Fruit fly (Drosophila melanogaster) whole organism, embryonic: Measurements from ENCODE around the gene CG14400.

ENCODE experiments used
- Atf6 ChIP-seq: fragments of 200-800 bp; sonication (Bioruptor generic); IDR thresholded peaks from 2 replicates; pipeline ENCODE4 v1.3.6; 2022; ENCODE audit warnings: missing biosample characterization, missing genetic modification characterization
- B-H2 ChIP-seq: fragments of 200-800 bp; sonication (Bioruptor generic); optimal IDR thresholded peaks from 2 replicates; lab custom pipeline; 2018; ENCODE audit warnings: missing biosample characterization, mild to moderate bottlenecking, missing genetic modification characterization
- BEAF-32 ChIP-seq: fragments of 200-800 bp; sonication (Bioruptor generic); optimal IDR thresholded peaks from 3 replicates; lab custom pipeline; 2017; ENCODE audit warnings: missing biosample characterization, missing genetic modification characterization, mild to moderate bottlenecking, moderate library complexity, missing genetic modification reagents
- BtbVII ChIP-seq: fragments of 200-800 bp; sonication (Bioruptor generic); optimal IDR thresholded peaks from 3 replicates; lab custom pipeline; 2017; ENCODE audit warnings: missing biosample characterization, mild to moderate bottlenecking, missing genetic modification characterization
- CG10959 ChIP-seq: fragments of 200-800 bp; sonication (Bioruptor generic); IDR thresholded peaks from 2 replicates; pipeline ENCODE4 v1.3.6; 2022; ENCODE audit warnings: missing biosample characterization, missing genetic modification characterization
- CG11504 ChIP-seq: fragments of 200-800 bp; sonication (Bioruptor generic); optimal IDR thresholded peaks from 3 replicates; lab custom pipeline; 2019; ENCODE audit warnings: missing biosample characterization, mild to moderate bottlenecking, missing genetic modification characterization, moderate library complexity
- CG11695 ChIP-seq: fragments of 200-800 bp; sonication (Bioruptor generic); IDR thresholded peaks from 3 replicates; pipeline ENCODE4 v1.3.6; 2022; ENCODE audit warnings: missing biosample characterization, missing genetic modification characterization
- CG13287 ChIP-seq: fragments of 200-800 bp; sonication (Bioruptor generic); IDR thresholded peaks from 2 replicates; pipeline ENCODE4 v1.3.6; 2022; ENCODE audit warnings: missing biosample characterization, missing genetic modification characterization; ENCODE audit not compliant: partially characterized antibody
- CG15269 ChIP-seq: fragments of 200-800 bp; sonication (Bioruptor generic); optimal IDR thresholded peaks from 2 replicates; lab custom pipeline; 2018; ENCODE audit warnings: missing biosample characterization, mild to moderate bottlenecking, missing genetic modification characterization, moderate library complexity
- CG15601 ChIP-seq: fragments of 200-800 bp; sonication (Bioruptor generic); optimal IDR thresholded peaks from 3 replicates; lab custom pipeline; 2019; ENCODE audit warnings: missing biosample characterization, mild to moderate bottlenecking, missing genetic modification characterization, moderate library complexity
- CG16779 ChIP-seq: fragments of 200-800 bp; sonication (Bioruptor generic); IDR thresholded peaks from 2 replicates; pipeline ENCODE4 v1.3.6; 2022; ENCODE audit warnings: missing biosample characterization, missing genetic modification characterization
- CG17385 ChIP-seq: fragments of 200-800 bp; sonication (Bioruptor generic); optimal IDR thresholded peaks from 3 replicates; lab custom pipeline; 2018; ENCODE audit warnings: missing biosample characterization, mild to moderate bottlenecking, missing genetic modification characterization
- CG3281 ChIP-seq: fragments of 200-800 bp; sonication (Bioruptor generic); optimal IDR thresholded peaks from 3 replicates; lab custom pipeline; 2017; ENCODE audit warnings: missing biosample characterization, mild to moderate bottlenecking, missing genetic modification characterization
- CG34422 ChIP-seq: fragments of 200-800 bp; sonication (Bioruptor generic); IDR thresholded peaks from 3 replicates; pipeline ENCODE4 v1.3.6; 2022; ENCODE audit warnings: missing biosample characterization, missing genetic modification characterization
- CG6813 ChIP-seq: fragments of 200-800 bp; sonication (Bioruptor generic); optimal IDR thresholded peaks from 2 replicates; lab custom pipeline; 2017; ENCODE audit warnings: missing biosample characterization, missing genetic modification characterization, mild to moderate bottlenecking, moderate library complexity, missing genetic modification reagents
- CG7556 ChIP-seq: fragments of 200-800 bp; sonication (Bioruptor generic); optimal IDR thresholded peaks from 2 replicates; lab custom pipeline; 2017; ENCODE audit warnings: missing biosample characterization, mild to moderate bottlenecking, missing genetic modification characterization
- CG8359 ChIP-seq: fragments of 200-800 bp; sonication (Bioruptor generic); optimal IDR thresholded peaks from 2 replicates; lab custom pipeline; 2017; ENCODE audit warnings: missing biosample characterization, mild to moderate bottlenecking, missing genetic modification characterization, borderline replicate concordance
- CG8388 ChIP-seq: fragments of 200-800 bp; sonication (Bioruptor generic); optimal IDR thresholded peaks from 2 replicates; lab custom pipeline; 2019; ENCODE audit warnings: missing biosample characterization, mild to moderate bottlenecking, missing genetic modification characterization, moderate library complexity
- CG9797 ChIP-seq: fragments of 200-800 bp; sonication (Bioruptor generic); optimal IDR thresholded peaks from 3 replicates; lab custom pipeline; 2018; ENCODE audit warnings: missing biosample characterization, mild to moderate bottlenecking, missing genetic modification characterization
- CG9932 ChIP-seq: fragments of 200-800 bp; sonication (Bioruptor generic); IDR thresholded peaks from 2 replicates; pipeline ENCODE4 v1.3.6; 2022; ENCODE audit warnings: missing biosample characterization, missing genetic modification characterization
- CTCF ChIP-seq: fragments of 200-800 bp; sonication (Bioruptor generic); optimal IDR thresholded peaks from 2 replicates; lab custom pipeline; 2017; ENCODE audit warnings: missing biosample characterization, mild to moderate bottlenecking, missing genetic modification characterization, moderate library complexity
- Doc3 ChIP-seq: fragments of 200-800 bp; sonication (Bioruptor generic); IDR thresholded peaks from 3 replicates; pipeline ENCODE4 v1.3.6; 2022; ENCODE audit warnings: missing biosample characterization, missing genetic modification characterization; ENCODE audit not compliant: partially characterized antibody
- Fer1 ChIP-seq: fragments of 200-800 bp; sonication (Bioruptor generic); optimal IDR thresholded peaks from 2 replicates; lab custom pipeline; 2017; ENCODE audit warnings: missing biosample characterization, mild to moderate bottlenecking, missing genetic modification characterization
- Gug ChIP-seq: fragments of 200-800 bp; sonication (Bioruptor generic); IDR thresholded peaks from 4 replicates; pipeline ENCODE4 v1.3.6; 2022; ENCODE audit warnings: missing biosample characterization, missing genetic modification characterization
- Mad ChIP-seq: fragments of 200-800 bp; sonication (Bioruptor generic); optimal IDR thresholded peaks from 2 replicates; lab custom pipeline; 2016; ENCODE audit warnings: missing biosample characterization, missing genetic modification characterization
- Meics ChIP-seq: fragments of 200-800 bp; sonication (Bioruptor generic); optimal IDR thresholded peaks from 2 replicates; lab custom pipeline; 2017; ENCODE audit warnings: missing biosample characterization, mild to moderate bottlenecking, missing genetic modification characterization
- Opbp ChIP-seq: fragments of 200-800 bp; sonication (Bioruptor generic); IDR thresholded peaks from 3 replicates; pipeline ENCODE4 v1.3.6; 2022; ENCODE audit warnings: missing biosample characterization, missing genetic modification characterization; ENCODE audit not compliant: partially characterized antibody
- Rfx ChIP-seq: fragments of 200-800 bp; sonication (Bioruptor generic); IDR thresholded peaks from 2 replicates; pipeline ENCODE4 v1.3.6; 2022; ENCODE audit warnings: missing biosample characterization, missing genetic modification characterization
- Trl ChIP-seq, 3 experiments: fragments of >200 bp in 2 of 3; fragments of 200-800 bp in 1 of 3; sonication (Bioruptor generic) in 1 of 3; optimal IDR thresholded peaks; 2 replicates in 1 of 3; 3 replicates in 2 of 3; lab custom pipeline; 2016 to 2017; ENCODE audit warnings: missing biosample characterization in 1 of 3, missing genetic modification characterization in 1 of 3
- ab ChIP-seq: fragments of 200-800 bp; sonication (Bioruptor generic); optimal IDR thresholded peaks from 2 replicates; lab custom pipeline; 2016; ENCODE audit warnings: missing biosample characterization, missing genetic modification characterization
- ash1 ChIP-seq: fragments of 200-800 bp; sonication (Bioruptor generic); optimal IDR thresholded peaks from 2 replicates; lab custom pipeline; 2018; ENCODE audit warnings: missing biosample characterization, mild to moderate bottlenecking, missing genetic modification characterization
- bab2 ChIP-seq: fragments of 200-800 bp; sonication (Bioruptor generic); optimal IDR thresholded peaks from 2 replicates; lab custom pipeline; 2016; ENCODE audit warnings: missing biosample characterization, missing genetic modification characterization
- bcd ChIP-seq: fragments of 200-800 bp; sonication (Bioruptor generic); optimal IDR thresholded peaks from 2 replicates; lab custom pipeline; 2017; ENCODE audit warnings: missing biosample characterization, mild to moderate bottlenecking, missing genetic modification characterization
- bigmax ChIP-seq: fragments of 200-800 bp; sonication (Bioruptor generic); optimal IDR thresholded peaks from 2 replicates; lab custom pipeline; 2018; ENCODE audit warnings: missing biosample characterization, mild to moderate bottlenecking, missing genetic modification characterization
- chinmo ChIP-seq: fragments of 200-800 bp; sonication (Bioruptor generic); IDR thresholded peaks from 4 replicates; pipeline ENCODE4 v1.3.6; 2022; ENCODE audit warnings: missing biosample characterization, missing genetic modification characterization; ENCODE audit not compliant: partially characterized antibody
- dmrt99B ChIP-seq: fragments of 200-800 bp; sonication (Bioruptor generic); optimal IDR thresholded peaks from 2 replicates; lab custom pipeline; 2018; ENCODE audit warnings: missing biosample characterization, mild to moderate bottlenecking, missing genetic modification characterization, moderate library complexity
- exex ChIP-seq: fragments of 200-800 bp; sonication (Bioruptor generic); optimal IDR thresholded peaks from 4 replicates; lab custom pipeline; 2018; ENCODE audit warnings: missing biosample characterization, mild to moderate bottlenecking, missing genetic modification characterization, moderate library complexity
- lab ChIP-seq: fragments of 200-800 bp; sonication (Bioruptor generic); optimal IDR thresholded peaks from 3 replicates; lab custom pipeline; 2017; ENCODE audit warnings: missing biosample characterization, missing genetic modification characterization, mild to moderate bottlenecking, moderate library complexity, missing genetic modification reagents
- mld ChIP-seq: fragments of 200-800 bp; sonication (Bioruptor generic); IDR thresholded peaks from 3 replicates; pipeline ENCODE4 v1.3.6; 2022; ENCODE audit warnings: missing biosample characterization, missing genetic modification characterization; ENCODE audit not compliant: partially characterized antibody
- prd ChIP-seq, 3 experiments: fragments of >200 bp in 2 of 3; fragments of 200-800 bp in 1 of 3; sonication (Bioruptor generic) in 1 of 3; optimal IDR thresholded peaks in 2 of 3; IDR thresholded peaks in 1 of 3; 2 replicates in 2 of 3; 3 replicates in 1 of 3; pipeline versions ENCODE4 v1.3.6 to Lab custom; 2017 to 2022; ENCODE audit warnings: missing biosample characterization in 1 of 3, missing genetic modification characterization in 1 of 3
- sc ChIP-seq, 3 experiments: fragments of >200 bp in 2 of 3; fragments of 200-800 bp in 1 of 3; sonication (Bioruptor generic) in 1 of 3; optimal IDR thresholded peaks; 2 replicates in 2 of 3; 3 replicates in 1 of 3; lab custom pipeline; 2017; ENCODE audit warnings: mild to moderate bottlenecking in 1 of 3, missing biosample characterization in 1 of 3, missing genetic modification characterization in 1 of 3, missing genetic modification reagents in 1 of 3
- sr ChIP-seq: fragments of 200-800 bp; sonication (Bioruptor generic); IDR thresholded peaks from 3 replicates; pipeline ENCODE4 v1.3.6; 2022; ENCODE audit warnings: missing biosample characterization, missing genetic modification characterization
- tgo ChIP-seq: fragments of 200-800 bp; sonication (Bioruptor generic); IDR thresholded peaks from 3 replicates; pipeline ENCODE4 v1.3.6; 2022; ENCODE audit warnings: missing biosample characterization, missing genetic modification characterization
- tll ChIP-seq, 2 experiments: fragments of 200-800 bp in 1 of 2; fragments of >200 bp in 1 of 2; sonication (Bioruptor generic) in 1 of 2; optimal IDR thresholded peaks; 2 replicates each; lab custom pipeline; 2017 to 2019; ENCODE audit warnings: missing biosample characterization in 2 of 2, missing genetic modification characterization in 2 of 2, mild to moderate bottlenecking in 1 of 2, moderate library complexity in 1 of 2
- vvl ChIP-seq: fragments of 200-800 bp; sonication (Bioruptor generic); IDR thresholded peaks from 2 replicates; pipeline ENCODE4 v1.3.6; 2022; ENCODE audit warnings: missing biosample characterization, missing genetic modification characterization
- wek ChIP-seq: fragments of 200-800 bp; sonication (Bioruptor generic); optimal IDR thresholded peaks from 3 replicates; lab custom pipeline; 2018; ENCODE audit warnings: missing biosample characterization, mild to moderate bottlenecking, missing genetic modification characterization, moderate library complexity
- zen2 ChIP-seq: fragments of 200-800 bp; sonication (Bioruptor generic); IDR thresholded peaks from 3 replicates; pipeline ENCODE4 v1.3.6; 2022; ENCODE audit warnings: missing biosample characterization, missing genetic modification characterization; ENCODE audit not compliant: partially characterized antibody

CG14400 gene

dm6 chr2L:20831060-20831459 lies 26.6 kb downstream of the CG14400 start, which contains the start of gene CG31674 (continued):
- TF ChIP-seq CG9797, result no peak
- no peak for TF ChIP-seq bab2 (GFP tag; lab: Kevin White, UChicago)
- TF ChIP-seq chinmo, result peak; percentile 94; the same call in 2 of the 4 replicates
- no peak for TF ChIP-seq CG16779 (GFP tag; lab: Robert Waterston, UW)
- TF ChIP-seq Mad (GFP tag; lab: Kevin White, UChicago), result no peak
- TF ChIP-seq CG8359 (GFP tag; lab: Kevin White, UChicago), result no peak
- peak; percentile 30; the same call in 1 of the 3 replicates for TF ChIP-seq zen2
- peak; percentile 51 for TF ChIP-seq vvl (GFP tag; lab: Robert Waterston, UW)
- TF ChIP-seq CG11504 (tag; lab: Kevin White, UChicago), result no peak
- peak; percentile 39 for TF ChIP-seq CG17385 (GFP tag; lab: Kevin White, UChicago)
- TF ChIP-seq CG6813 (GFP tag; lab: Kevin White, UChicago), result no peak
- TF ChIP-seq dmrt99B (tag; lab: Kevin White, UChicago), result peak; percentile 3
- peak; percentile 21; the same call in 1 of the 2 replicates for TF ChIP-seq Rfx (GFP tag; lab: Robert Waterston, UW)
- no peak for TF ChIP-seq sr
- TF ChIP-seq CG3281 (GFP tag; lab: Kevin White, UChicago), result peak; percentile 21
- peak; percentile 79 for TF ChIP-seq exex
- no peak for TF ChIP-seq tgo
- TF ChIP-seq Opbp (GFP tag; lab: Robert Waterston, UW), result no peak
- TF ChIP-seq CG13287 (GFP tag; lab: Robert Waterston, UW), result peak; percentile 53; the same call in 1 of the 2 replicates
- no peak for TF ChIP-seq CG9932 (GFP tag; lab: Robert Waterston, UW)
- TF ChIP-seq CG15601 (tag; lab: Kevin White, UChicago), result peak; percentile 6
- TF ChIP-seq CG34422 (GFP tag; lab: Robert Waterston, UW), result no peak
- no peak for TF ChIP-seq ash1 (GFP tag; lab: Kevin White, UChicago)
- no peak for TF ChIP-seq CG7556 (GFP tag; lab: Kevin White, UChicago)
- TF ChIP-seq Trl (optimal IDR thresholded peaks at IDR 0.05; lab: Kevin White, UChicago), result peak; percentile 47 to 81
- TF ChIP-seq Trl (GFP tag; optimal IDR thresholded peaks at IDR 0.05; lab: Kevin White, UChicago), result no peak
- TF ChIP-seq Fer1 (GFP tag; lab: Kevin White, UChicago), result peak; percentile 24
- peak; percentile 22 for TF ChIP-seq CG15269 (tag; lab: Kevin White, UChicago)
- no peak for TF ChIP-seq tll (GFP tag; optimal IDR thresholded peaks at IDR 0.05; lab: Kevin White, UChicago)
- TF ChIP-seq bigmax, result peak; percentile 5
- TF ChIP-seq B-H2 (GFP tag; lab: Kevin White, UChicago), result peak; percentile 66
- TF ChIP-seq Gug (GFP tag; lab: Robert Waterston, UW), result no peak
- TF ChIP-seq Atf6 (GFP tag; lab: Robert Waterston, UW), result no peak
- TF ChIP-seq BtbVII (GFP tag; lab: Kevin White, UChicago), result peak; percentile 11
- no peak for TF ChIP-seq sc (optimal IDR thresholded peaks at IDR 0.05; lab: Kevin White, UChicago)
- no peak for TF ChIP-seq sc (GFP tag; optimal IDR thresholded peaks at IDR 0.05; lab: Kevin White, UChicago)
- no peak for TF ChIP-seq wek

- TF ChIP-seq CG11695 (GFP tag; lab: Robert Waterston, UW) (0 out of 3 replicates have a peak, but pooled peaks have one; percentile 9), lab (peak; percentile 39), ab (GFP tag; lab: Kevin White, UChicago) (no peak), bcd (GFP tag; lab: Kevin White, UChicago) (peak; percentile 4), Gug (GFP tag; lab: Robert Waterston, UW) (no peak), Fer1 (GFP tag; lab: Kevin White, UChicago) (peak; percentile 33), Meics (GFP tag; lab: Kevin White, UChicago) (peak; percentile 3), Rfx (GFP tag; lab: Robert Waterston, UW) (peak; percentile 32; the same call in 1 of the 2 replicates), BEAF-32 (GFP tag; lab: Kevin White, UChicago) (peak; percentile 12), mld (GFP tag; lab: Robert Waterston, UW) (no peak), CG10959 (no peak), CG8388 (GFP tag; lab: Kevin White, UChicago) (no peak), prd (optimal IDR thresholded peaks at IDR 0.05; lab: Kevin White, UChicago) (no peak), prd (GFP tag; IDR thresholded peaks at IDR 0.05; lab: Robert Waterston, UW) (no peak), CTCF (peak; percentile 19), vvl (GFP tag; lab: Robert Waterston, UW) (0 out of 2 replicates have a peak, but pooled peaks have one; percentile 33), Doc3 (GFP tag; lab: Robert Waterston, UW) (no peak)
Measured at dm6 chr2L:20829755-20830396, 27.8 kb downstream of the CG14400 start.
